Fruit fly (Drosophila melanogaster) whole organism, wandering third instar larva: Measurements from ENCODE around the gene CG14969.
A peak's percentile ranks its signal among the peaks of the same experiment; 100 is the strongest.

ENCODE experiments used
- Abd-B ChIP-seq: fragments of >200 bp; optimal IDR thresholded peaks from 2 replicates; lab custom pipeline; 2017; ENCODE audit warnings: missing biosample characterization, missing genetic modification characterization
- CG32264 ChIP-seq: fragments of 200-800 bp; sonication (Bioruptor generic); optimal IDR thresholded peaks from 2 replicates; lab custom pipeline; 2016; ENCODE audit warnings: missing biosample characterization, missing genetic modification characterization
- CG9705 ChIP-seq: fragments of 200-800 bp; sonication (Bioruptor generic); optimal IDR thresholded peaks from 2 replicates; lab custom pipeline; 2018; ENCODE audit warnings: missing biosample characterization, mild to moderate bottlenecking, missing genetic modification characterization
- CrebA ChIP-seq: fragments of 200-800 bp; sonication (Bioruptor generic); optimal IDR thresholded peaks from 2 replicates; lab custom pipeline; 2016; ENCODE audit warnings: missing biosample characterization, mild to moderate bottlenecking, missing genetic modification characterization, borderline replicate concordance
- Dfd ChIP-seq: fragments of >200 bp; optimal IDR thresholded peaks from 2 replicates; lab custom pipeline; 2017; ENCODE audit warnings: missing biosample characterization, missing genetic modification characterization
- Dif ChIP-seq: fragments of 200-275, 200-300 bp; sonication (Bioruptor generic); optimal IDR thresholded peaks from 2 replicates; lab custom pipeline; 2018; ENCODE audit warnings: missing biosample characterization, missing genetic modification characterization; ENCODE audit not compliant: partially characterized antibody
- GATAd ChIP-seq: sonication (Bioruptor generic); optimal IDR thresholded peaks from 2 replicates; lab custom pipeline; 2016; ENCODE audit warnings: missing biosample characterization, missing genetic modification characterization
- HLH106 ChIP-seq: fragments of 200-800 bp; optimal IDR thresholded peaks from 3 replicates; lab custom pipeline; 2019; ENCODE audit warnings: missing biosample characterization, mild to moderate bottlenecking, missing genetic modification characterization, moderate library complexity
- Hnf4 ChIP-seq: fragments of 200-800 bp; sonication (Bioruptor generic); optimal IDR thresholded peaks from 2 replicates; lab custom pipeline; 2016; ENCODE audit warnings: missing biosample characterization, mild to moderate bottlenecking, missing genetic modification characterization
- Hr78 ChIP-seq: fragments of >200 bp; optimal IDR thresholded peaks from 2 replicates; lab custom pipeline; 2017; ENCODE audit warnings: missing biosample characterization, missing genetic modification characterization
- Hr83 ChIP-seq: fragments of 200-300 bp; sonication (Bioruptor generic); optimal IDR thresholded peaks from 2 replicates; lab custom pipeline; 2016; ENCODE audit warnings: missing biosample characterization, mild to moderate bottlenecking, missing genetic modification characterization, moderate library complexity; ENCODE audit not compliant: poor library complexity, severe bottlenecking
- Jra ChIP-seq: sonication (Bioruptor generic); optimal IDR thresholded peaks from 2 replicates; lab custom pipeline; 2016; ENCODE audit warnings: missing biosample characterization, missing genetic modification characterization
- Mio ChIP-seq: sonication (Bioruptor generic); optimal IDR thresholded peaks from 2 replicates; lab custom pipeline; 2016; ENCODE audit warnings: missing biosample characterization, missing genetic modification characterization
- Myc ChIP-seq: fragments of >200 bp; optimal IDR thresholded peaks from 2 replicates; lab custom pipeline; 2017
- N ChIP-seq: fragments of >200 bp; optimal IDR thresholded peaks from 2 replicates; lab custom pipeline; 2018; ENCODE audit warnings: missing biosample characterization, missing external identifiers, missing genetic modification characterization
- OdsH ChIP-seq: fragments of 200-800 bp; sonication (Bioruptor generic); optimal IDR thresholded peaks from 2 replicates; lab custom pipeline; 2016; ENCODE audit warnings: missing biosample characterization, mild to moderate bottlenecking, missing genetic modification characterization
- Rel ChIP-seq, 2 experiments: fragments of 200-800 bp; sonication (Bioruptor generic) in 1 of 2; optimal IDR thresholded peaks; 2 replicates in 1 of 2; 3 replicates in 1 of 2; lab custom pipeline; 2016 to 2019; ENCODE audit warnings: mild to moderate bottlenecking in 2 of 2, missing biosample characterization in 2 of 2, missing genetic modification characterization in 2 of 2, moderate library complexity in 1 of 2
- Sp1 ChIP-seq: fragments of 200-800 bp; sonication (Bioruptor generic); optimal IDR thresholded peaks from 3 replicates; lab custom pipeline; 2019; ENCODE audit warnings: missing biosample characterization, mild to moderate bottlenecking, missing genetic modification characterization, moderate library complexity
- Vsx2 ChIP-seq: fragments of 200-300, 225-300 bp; sonication (Bioruptor generic); optimal IDR thresholded peaks from 2 replicates; lab custom pipeline; 2018; ENCODE audit warnings: missing biosample characterization, missing genetic modification characterization; ENCODE audit not compliant: partially characterized antibody
- br ChIP-seq: fragments of 200-800 bp; sonication (Bioruptor generic); optimal IDR thresholded peaks from 2 replicates; lab custom pipeline; 2016; ENCODE audit warnings: missing biosample characterization, missing genetic modification characterization
- brk ChIP-seq: fragments of 200-800 bp; sonication (Bioruptor generic); optimal IDR thresholded peaks from 2 replicates; lab custom pipeline; 2016; ENCODE audit warnings: missing biosample characterization, mild to moderate bottlenecking, missing genetic modification characterization
- dl ChIP-seq, 2 experiments: fragments of 175-275, 200-275 bp in 1 of 2; fragments of 200-275 bp in 1 of 2; sonication (Bioruptor generic); optimal IDR thresholded peaks; lab custom pipeline; 2018; ENCODE audit warnings: mild to moderate bottlenecking in 2 of 2, missing biosample characterization in 2 of 2, missing genetic modification characterization in 2 of 2, moderate library complexity in 2 of 2; ENCODE audit not compliant: partially characterized antibody in 2 of 2, insufficient read depth in 1 of 2
- dmrt93B ChIP-seq: fragments of 200-800 bp; sonication (Bioruptor generic); optimal IDR thresholded peaks from 2 replicates; lab custom pipeline; 2018; ENCODE audit warnings: missing biosample characterization, mild to moderate bottlenecking, missing genetic modification characterization
- dsf ChIP-seq: sonication (Bioruptor generic); optimal IDR thresholded peaks from 2 replicates; lab custom pipeline; 2016; ENCODE audit warnings: missing biosample characterization, missing genetic modification characterization, borderline replicate concordance
- ey ChIP-seq: fragments of 200-800 bp; sonication (Bioruptor generic); optimal IDR thresholded peaks from 2 replicates; lab custom pipeline; 2016; ENCODE audit warnings: missing biosample characterization, missing genetic modification characterization
- foxo ChIP-seq, 2 experiments: fragments of 200-800 bp; sonication (Bioruptor generic); optimal IDR thresholded peaks; 2 replicates in 1 of 2; 3 replicates in 1 of 2; lab custom pipeline; 2016 to 2017; ENCODE audit warnings: missing biosample characterization in 2 of 2, missing genetic modification characterization in 2 of 2
- fru ChIP-seq: fragments of 200-800 bp; sonication (Bioruptor generic); optimal IDR thresholded peaks from 3 replicates; lab custom pipeline; 2016; ENCODE audit warnings: missing biosample characterization, mild to moderate bottlenecking, missing genetic modification characterization
- h ChIP-seq: fragments of 200-800 bp; sonication (Bioruptor generic); optimal IDR thresholded peaks from 3 replicates; lab custom pipeline; 2016; ENCODE audit warnings: missing biosample characterization, mild to moderate bottlenecking, missing genetic modification characterization
- jim ChIP-seq: fragments of 175-275, 200-325 bp; sonication (Bioruptor generic); optimal IDR thresholded peaks from 2 replicates; lab custom pipeline; 2016; ENCODE audit warnings: missing biosample characterization, mild to moderate bottlenecking, missing genetic modification characterization
- lola ChIP-seq: fragments of >200 bp; optimal IDR thresholded peaks from 2 replicates; lab custom pipeline; 2017; ENCODE audit warnings: missing biosample characterization, missing genetic modification characterization
- pan ChIP-seq: fragments of >200 bp; optimal IDR thresholded peaks from 2 replicates; lab custom pipeline; 2017
- psq ChIP-seq: fragments of 200-800 bp; sonication (Bioruptor generic); optimal IDR thresholded peaks from 3 replicates; lab custom pipeline; 2017; ENCODE audit warnings: missing biosample characterization, mild to moderate bottlenecking, missing genetic modification characterization, moderate library complexity
- rgr ChIP-seq: fragments of 200-800 bp; sonication (Bioruptor generic); optimal IDR thresholded peaks from 3 replicates; lab custom pipeline; 2016; ENCODE audit warnings: missing biosample characterization, mild to moderate bottlenecking, missing genetic modification characterization
- sage ChIP-seq: fragments of 200-800 bp; sonication (Bioruptor generic); optimal IDR thresholded peaks from 2 replicates; lab custom pipeline; 2016; ENCODE audit warnings: missing biosample characterization, mild to moderate bottlenecking, missing genetic modification characterization
- sv ChIP-seq: fragments of 200-800 bp; sonication (Bioruptor generic); optimal IDR thresholded peaks from 3 replicates; lab custom pipeline; 2016; ENCODE audit warnings: missing biosample characterization, missing genetic modification characterization
- tai ChIP-seq: sonication (Bioruptor generic); optimal IDR thresholded peaks from 2 replicates; lab custom pipeline; 2016; ENCODE audit warnings: missing biosample characterization, missing genetic modification characterization
- usp ChIP-seq: fragments of >200 bp; optimal IDR thresholded peaks from 2 replicates; lab custom pipeline; 2017; ENCODE audit warnings: missing biosample characterization, missing genetic modification characterization
- woc ChIP-seq: sonication (Bioruptor generic); optimal IDR thresholded peaks from 2 replicates; lab custom pipeline; 2016; ENCODE audit warnings: missing biosample characterization, mild to moderate bottlenecking, missing genetic modification characterization

Gene CG14969

dm6 chr3L:3335688-3336087 is 910 bp upstream of the CG14969 start, which contains the start of gene Drsl1:
Drsl1 (minus strand) TSS chr3L:3335788.
- no peak for TF ChIP-seq br
- no peak for TF ChIP-seq jim (GFP tag; lab: Kevin White, UChicago)
- TF ChIP-seq HLH106, result no peak
- no peak for TF ChIP-seq CG9705 (GFP tag; lab: Kevin White, UChicago)
- no peak for TF ChIP-seq usp
- TF ChIP-seq lola (GFP tag; lab: Kevin White, UChicago), result no peak
- TF ChIP-seq Dfd, result no peak
- TF ChIP-seq foxo (GFP tag; optimal IDR thresholded peaks at IDR 0.05; lab: Kevin White, UChicago), result no peak
- TF ChIP-seq dmrt93B (GFP tag; lab: Kevin White, UChicago), result no peak

- TF ChIP-seq tai (GFP tag; lab: Kevin White, UChicago), result no peak
- no peak for TF ChIP-seq Dfd
- TF ChIP-seq CG9705 (GFP tag; lab: Kevin White, UChicago), result no peak
- no peak for TF ChIP-seq pan (lab: Kevin White, UChicago)
- TF ChIP-seq lola (GFP tag; lab: Kevin White, UChicago), result no peak
- TF ChIP-seq foxo (GFP tag; optimal IDR thresholded peaks at IDR 0.05; lab: Kevin White, UChicago), result no peak
- no peak for TF ChIP-seq woc (GFP tag; lab: Kevin White, UChicago)
- TF ChIP-seq br, result no peak
- TF ChIP-seq ey (GFP tag; lab: Kevin White, UChicago), result no peak
- no peak for TF ChIP-seq fru (GFP tag; lab: Kevin White, UChicago)
- no peak for TF ChIP-seq h (GFP tag; lab: Kevin White, UChicago)
- no peak for TF ChIP-seq Abd-B (GFP tag; lab: Kevin White, UChicago)
- no peak for TF ChIP-seq Mio (GFP tag; lab: Kevin White, UChicago)
Observed at dm6 chr3L:3329763-3330162, 5.0 kb downstream of the CG14969 start, which contains the start of gene CG14961. CG14961 (plus strand) TSS chr3L:3330063.

dm6 chr3L:3328771-3329170 is 6.0 kb downstream of the CG14969 start, which contains the start of gene Strip:
Strip (minus strand) TSS chr3L:3328871.
- no peak for TF ChIP-seq usp
- no peak for TF ChIP-seq dsf (GFP tag; lab: Kevin White, UChicago)
- no peak for TF ChIP-seq N (GFP tag; lab: Kevin White, UChicago)
- TF ChIP-seq CG9705 (GFP tag; lab: Kevin White, UChicago), result no peak
- no peak for TF ChIP-seq Sp1 (GFP tag; lab: Kevin White, UChicago)
- TF ChIP-seq jim (GFP tag; lab: Kevin White, UChicago), result no peak
- no peak for TF ChIP-seq lola (GFP tag; lab: Kevin White, UChicago)
- TF ChIP-seq sv, result no peak
- TF ChIP-seq dl (GFP tag; optimal IDR thresholded peaks at IDR 0.05; lab: Kevin White, UChicago; ENCODE audit: insufficient read depth in 1 of 2, partially characterized antibody in 2 of 2), result no peak
- TF ChIP-seq rgr (GFP tag; lab: Kevin White, UChicago), result no peak
- TF ChIP-seq Rel (GFP tag; optimal IDR thresholded peaks at IDR 0.05; lab: Kevin White, UChicago), result no peak
- TF ChIP-seq Rel (tag; optimal IDR thresholded peaks at IDR 0.05; lab: Kevin White, UChicago), result no peak

- TF ChIP-seq h (GFP tag; lab: Kevin White, UChicago), result peak; percentile 66
- TF ChIP-seq Hr78 (GFP tag; lab: Kevin White, UChicago), result no peak
- no peak for TF ChIP-seq Jra
- peak; percentile 37 for TF ChIP-seq psq (GFP tag; lab: Kevin White, UChicago)
- TF ChIP-seq Hnf4, result peak; percentile 78
- TF ChIP-seq Mio (GFP tag; lab: Kevin White, UChicago), result no peak
- peak in 1 of 2 experiments; percentile 68 for TF ChIP-seq foxo (GFP tag; optimal IDR thresholded peaks at IDR 0.05; lab: Kevin White, UChicago)
- no peak for TF ChIP-seq sage (GFP tag; lab: Kevin White, UChicago)
- TF ChIP-seq GATAd (GFP tag; lab: Kevin White, UChicago), result no peak
- peak; percentile 43 for TF ChIP-seq rgr (GFP tag; lab: Kevin White, UChicago)
- TF ChIP-seq Rel (GFP tag; optimal IDR thresholded peaks at IDR 0.05; lab: Kevin White, UChicago), result no peak
- peak; percentile 70 for TF ChIP-seq Rel (tag; optimal IDR thresholded peaks at IDR 0.05; lab: Kevin White, UChicago)
- no peak for TF ChIP-seq Vsx2 (GFP tag; lab: Kevin White, UChicago)
- TF ChIP-seq dsf (GFP tag; lab: Kevin White, UChicago), result no peak
- TF ChIP-seq HLH106, result peak; percentile 59
- no peak for TF ChIP-seq dl (GFP tag; optimal IDR thresholded peaks at IDR 0.05; lab: Kevin White, UChicago; ENCODE audit: insufficient read depth in 1 of 2, partially characterized antibody in 2 of 2)
- peak; percentile 25 for TF ChIP-seq sv
- no peak for TF ChIP-seq dmrt93B (GFP tag; lab: Kevin White, UChicago)
- TF ChIP-seq CG32264 (GFP tag; lab: Kevin White, UChicago), result no peak
- TF ChIP-seq lola (GFP tag; lab: Kevin White, UChicago), result no peak
- TF ChIP-seq Hr83, result peak; percentile 73
- TF ChIP-seq Sp1 (GFP tag; lab: Kevin White, UChicago), result peak; percentile 47
- no peak for TF ChIP-seq Dfd
- TF ChIP-seq N (GFP tag; lab: Kevin White, UChicago), result no peak
- no peak for TF ChIP-seq Dif (GFP tag; lab: Kevin White, UChicago)
- no peak for TF ChIP-seq CrebA (GFP tag; lab: Kevin White, UChicago)
- no peak for TF ChIP-seq brk (GFP tag; lab: Kevin White, UChicago)
- peak; percentile 76 for TF ChIP-seq Myc (lab: Kevin White, UChicago)
- TF ChIP-seq OdsH (GFP tag; lab: Kevin White, UChicago), result no peak
- TF ChIP-seq tai (GFP tag; lab: Kevin White, UChicago), result no peak
Observed at dm6 chr3L:3325925-3326903, 8.6 kb downstream of the CG14969 start, which contains the start of gene Gtpx. Gtpx (plus strand) TSS chr3L:3326265.
